Fruit fly (Drosophila melanogaster) whole organism, pupa: ENCODE results near the gene mei-218.
A peak's percentile ranks its signal among the peaks of the same experiment; 100 is the strongest.

Experiments
- CG10348 ChIP-seq: fragments of 200-800 bp; sonication (Bioruptor generic); IDR thresholded peaks from 2 replicates; pipeline ENCODE4 v1.3.6; 2022; ENCODE audit warnings: missing biosample characterization, missing genetic modification characterization
- CG15710 ChIP-seq: fragments of 200-800 bp; sonication (Bioruptor generic); optimal IDR thresholded peaks from 2 replicates; lab custom pipeline; 2018; ENCODE audit warnings: missing biosample characterization, mild to moderate bottlenecking, missing genetic modification characterization, moderate library complexity
- Ets98B ChIP-seq: fragments of 200-800 bp; sonication (Bioruptor generic); IDR thresholded peaks from 2 replicates; pipeline ENCODE4 v1.3.6; 2022; ENCODE audit warnings: missing biosample characterization, missing genetic modification characterization
- Snoo ChIP-seq: fragments of 200-800 bp; sonication (Bioruptor generic); optimal IDR thresholded peaks from 3 replicates; lab custom pipeline; 2017; ENCODE audit warnings: missing biosample characterization, mild to moderate bottlenecking, missing genetic modification characterization, inconsistent platforms

dm6 chrX:17121600-17121999, 21.2 kb downstream of the mei-218 start:
- TF ChIP-seq Ets98B (no peak), CG10348 (no peak), Snoo (tag; lab: Kevin White, UChicago) (peak; percentile 22), CG15710 (tag; lab: Kevin White, UChicago) (no peak)
